Fruit fly (Drosophila melanogaster) Kc167 (cell line): Measurements from ENCODE around the gene CG11885.

Experiments used
- Myc ChIP-seq: fragments of >200 bp; optimal IDR thresholded peaks from 2 replicates; lab custom pipeline; 2017; ENCODE audit warnings: missing external identifiers
- Sin3A ChIP-seq: fragments of >200 bp; optimal IDR thresholded peaks from 2 replicates; lab custom pipeline; 2018; ENCODE audit warnings: missing external identifiers
- h ChIP-seq: fragments of >200 bp; optimal IDR thresholded peaks from 3 replicates; lab custom pipeline; 2018; ENCODE audit warnings: missing external identifiers
- insv ChIP-seq: fragments of >200 bp; optimal IDR thresholded peaks from 3 replicates; lab custom pipeline; 2018; ENCODE audit warnings: missing external identifiers
- psq ChIP-seq: fragments of >200 bp; optimal IDR thresholded peaks from 2 replicates; lab custom pipeline; 2017; ENCODE audit warnings: missing external identifiers
- ttk ChIP-seq: sonication (Bioruptor generic); optimal IDR thresholded peaks from 2 replicates; lab custom pipeline; 2017; ENCODE audit warnings: missing external identifiers

CG11885 gene

DNA sequence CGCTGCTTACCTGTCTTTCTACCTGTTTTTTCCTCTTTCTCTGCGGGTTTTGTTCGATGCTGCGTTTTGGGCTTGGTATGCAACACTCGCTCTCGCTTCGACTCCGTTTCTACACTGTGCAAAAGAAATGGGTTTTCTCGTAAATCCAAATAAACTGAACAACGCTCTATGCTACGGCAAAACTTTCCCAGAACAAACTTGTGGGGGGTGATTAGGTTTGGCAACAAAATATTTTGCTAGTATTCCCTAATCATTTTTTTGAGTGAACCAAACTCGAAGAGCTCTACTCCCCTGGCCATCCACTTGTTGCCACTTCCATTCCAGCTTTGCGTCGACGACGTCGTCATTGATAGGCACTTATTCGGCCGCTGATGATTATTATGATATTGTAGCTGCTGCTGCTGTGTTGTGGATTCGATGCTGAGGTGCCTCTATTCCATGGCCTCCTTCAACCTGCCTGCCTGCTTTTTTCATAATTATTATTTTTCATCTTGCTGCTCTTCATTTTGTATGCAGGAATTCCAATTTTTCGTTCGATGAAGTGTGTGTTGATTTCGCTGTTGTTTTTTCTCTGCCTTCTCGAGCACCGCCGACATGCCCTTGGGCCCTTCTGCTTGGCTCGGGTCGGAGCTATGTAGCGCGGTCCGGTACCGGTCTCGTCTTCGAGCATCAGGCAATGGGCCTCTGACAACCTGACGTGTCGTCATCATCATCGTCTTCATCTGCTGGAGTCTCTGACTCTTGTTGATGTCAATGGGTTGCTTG lies 20.9 kb upstream of the CG11885 start:
- TF ChIP-seq insv (no peak), h (lab: Kevin White, UChicago) (no peak), Sin3A (lab: Kevin White, UChicago) (no peak), ttk (lab: Kevin White, UChicago) (no peak), Myc (lab: Kevin White, UChicago) (no peak), psq (lab: Kevin White, UChicago) (no peak)

DNA sequence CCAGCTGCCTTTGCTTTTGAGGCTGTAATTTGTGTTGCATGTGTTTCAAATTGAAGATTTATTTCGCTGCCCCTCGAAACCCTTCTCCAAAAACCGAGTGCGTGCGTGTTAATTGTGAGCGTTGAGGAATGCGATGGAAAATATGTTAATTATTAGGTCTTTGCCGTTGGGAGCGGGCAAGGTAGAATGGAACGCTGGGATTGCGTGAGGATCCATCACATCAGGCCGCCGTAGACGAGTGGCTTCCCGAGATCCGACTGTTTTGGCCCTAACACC lies 20.1 kb upstream of the CG11885 start:
- TF ChIP-seq Myc (lab: Kevin White, UChicago) (no peak), psq (lab: Kevin White, UChicago) (no peak), Sin3A (lab: Kevin White, UChicago) (no peak), ttk (lab: Kevin White, UChicago) (no peak), insv (no peak), h (lab: Kevin White, UChicago) (no peak)

DNA sequence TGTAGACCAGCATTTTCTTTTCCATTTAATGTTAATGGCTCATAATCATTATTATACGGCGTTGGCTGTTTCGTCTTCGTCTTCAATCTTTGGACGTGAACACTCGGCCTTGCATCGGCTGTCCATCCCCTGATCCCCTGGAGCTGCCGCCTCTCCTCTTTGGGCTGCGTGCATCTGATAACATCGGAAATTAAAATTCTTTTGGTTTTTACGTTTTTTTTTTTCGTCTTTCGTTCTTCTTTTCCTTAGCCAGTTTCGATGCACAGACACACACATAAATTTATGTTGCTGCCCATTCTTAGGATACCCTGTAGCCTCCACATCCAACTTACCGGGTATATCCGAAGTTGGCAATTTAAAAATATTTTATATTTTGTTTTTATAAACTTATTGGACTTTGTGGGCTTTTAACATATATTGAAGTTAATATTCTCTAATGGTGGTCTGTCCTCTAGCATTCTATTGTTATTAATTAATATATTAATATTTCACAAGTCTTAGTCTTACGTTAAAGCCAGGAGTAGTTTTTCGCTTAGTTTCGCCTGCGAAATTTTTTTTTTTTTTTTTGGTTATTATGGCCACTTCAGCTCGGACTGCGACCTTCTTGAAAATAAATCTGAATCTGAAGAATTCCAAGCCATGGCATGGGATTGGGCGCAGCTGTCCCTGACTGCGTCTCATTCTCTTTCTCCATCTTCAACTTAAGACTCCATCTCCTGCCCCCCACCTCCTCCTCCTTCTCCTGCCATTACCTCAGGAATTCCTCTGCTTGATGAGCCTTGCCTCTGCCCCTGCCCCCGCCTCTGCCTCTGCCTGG lies 19.6 kb upstream of the CG11885 start:
- TF ChIP-seq insv (no peak), psq (lab: Kevin White, UChicago) (no peak), Myc (lab: Kevin White, UChicago) (no peak), Sin3A (lab: Kevin White, UChicago) (no peak), ttk (lab: Kevin White, UChicago) (no peak), h (lab: Kevin White, UChicago) (no peak)

DNA sequence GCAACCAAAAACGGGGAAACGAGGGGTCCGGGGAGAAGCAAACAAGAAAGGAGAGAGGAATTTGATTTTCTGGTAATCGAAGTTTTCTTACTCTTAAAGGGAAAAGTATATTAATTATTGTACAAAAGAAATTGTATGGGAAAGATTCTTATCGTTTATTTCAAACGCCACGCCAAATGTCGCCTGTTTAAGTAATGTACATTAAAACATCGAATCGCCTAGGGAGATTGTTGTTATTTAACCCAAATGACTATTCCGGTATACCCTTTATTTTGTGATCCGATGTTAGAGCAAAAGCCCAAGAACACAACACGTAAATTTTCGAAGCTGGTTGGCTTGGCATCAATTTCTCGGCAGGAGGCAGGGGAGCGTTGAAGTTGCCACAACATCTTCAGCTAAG lies 18.1 kb upstream of the CG11885 start:
- TF ChIP-seq Myc (lab: Kevin White, UChicago) (no peak), psq (lab: Kevin White, UChicago) (no peak), h (lab: Kevin White, UChicago) (no peak)

DNA sequence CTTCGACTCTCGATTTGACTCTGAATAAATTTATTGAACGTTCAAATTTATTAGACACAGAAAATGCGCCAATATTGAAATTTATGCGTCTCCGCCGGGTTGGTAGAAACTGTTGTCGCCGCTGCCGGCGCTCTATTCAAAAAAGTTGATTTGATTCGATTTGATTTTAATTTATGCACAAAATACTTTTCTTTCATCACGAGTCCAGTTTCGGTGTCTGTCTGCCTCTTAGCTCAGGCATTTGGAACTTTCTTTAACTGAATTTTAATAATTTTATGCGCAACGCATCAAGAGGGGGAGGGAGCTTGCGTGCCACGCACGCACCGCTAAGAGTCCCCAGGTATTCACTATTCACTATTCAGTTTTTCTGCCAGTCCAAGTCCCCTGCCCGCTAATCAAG lies 16.2 kb upstream of the CG11885 start:
- TF ChIP-seq Myc (lab: Kevin White, UChicago) (no peak), h (lab: Kevin White, UChicago) (no peak), insv (no peak), ttk (lab: Kevin White, UChicago) (no peak), psq (lab: Kevin White, UChicago) (no peak), Sin3A (lab: Kevin White, UChicago) (no peak)

DNA sequence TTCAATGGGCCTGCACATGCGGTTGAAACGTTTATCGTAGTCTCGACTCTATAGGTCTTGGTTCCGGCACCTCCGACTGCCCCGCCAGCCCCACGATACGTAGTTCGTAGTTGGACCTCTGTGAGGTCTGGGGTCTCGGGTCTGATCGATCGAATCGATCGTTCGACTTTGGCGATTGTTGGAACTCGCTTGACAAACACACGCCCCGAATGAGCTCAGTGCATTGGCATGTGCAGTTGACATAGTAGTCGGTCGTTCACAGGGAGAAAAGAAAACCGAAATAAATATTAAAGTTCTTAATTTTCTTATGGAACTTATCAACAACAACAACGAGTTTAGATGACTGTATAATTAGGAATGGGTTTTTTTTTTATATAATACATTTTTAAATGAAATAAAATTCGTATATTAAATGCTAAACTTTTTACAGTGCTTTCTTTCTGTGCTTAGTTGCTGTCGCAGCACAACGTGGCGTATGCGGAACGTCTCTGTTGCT lies 14.1 kb upstream of the CG11885 start:
- TF ChIP-seq Sin3A (lab: Kevin White, UChicago) (no peak), ttk (lab: Kevin White, UChicago) (no peak), insv (no peak), h (lab: Kevin White, UChicago) (no peak)

DNA sequence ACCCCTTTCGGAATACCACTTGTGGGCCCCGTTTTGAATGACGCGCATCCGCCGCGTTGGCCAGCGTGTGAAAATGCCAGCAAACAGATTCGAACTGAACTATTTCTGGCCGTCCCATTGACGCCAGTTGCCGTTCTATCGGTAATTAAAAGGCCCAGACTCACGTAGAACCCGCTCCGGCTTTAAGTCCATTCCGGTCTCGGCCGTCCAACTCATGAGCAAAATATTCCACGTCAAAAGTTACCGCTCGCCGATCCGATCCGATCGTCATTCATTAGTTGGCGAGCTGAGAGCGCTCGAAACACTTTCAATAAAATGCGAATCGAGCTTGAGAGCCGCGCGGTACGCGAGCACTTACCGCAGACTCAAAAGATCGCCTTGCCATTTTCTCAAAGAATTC lies 13.2 kb upstream of the CG11885 start:
- TF ChIP-seq insv (no peak), Myc (lab: Kevin White, UChicago) (no peak), ttk (lab: Kevin White, UChicago) (no peak), Sin3A (lab: Kevin White, UChicago) (no peak), h (lab: Kevin White, UChicago) (no peak), psq (lab: Kevin White, UChicago) (no peak)

DNA sequence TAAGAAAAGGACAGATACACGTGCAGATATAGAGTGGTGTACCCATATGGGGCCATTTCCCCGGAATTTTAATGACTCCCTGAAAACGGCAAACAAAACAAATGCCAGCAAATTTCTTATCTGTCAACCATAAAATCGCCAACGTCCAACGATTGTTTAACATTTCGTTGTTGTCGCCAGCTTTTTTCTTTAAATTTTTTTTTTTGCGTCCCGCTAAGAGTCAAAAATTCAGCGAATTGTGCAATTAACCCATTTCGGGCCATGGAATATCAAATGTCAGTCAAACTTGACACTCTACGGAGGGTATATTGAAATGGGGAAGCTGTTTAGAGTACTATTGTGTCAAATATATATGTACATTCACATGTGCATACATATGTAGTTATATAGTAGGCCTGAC lies 10.9 kb upstream of the CG11885 start:
- no peak for TF ChIP-seq h (lab: Kevin White, UChicago)
- no peak for TF ChIP-seq insv
- no peak for TF ChIP-seq psq (lab: Kevin White, UChicago)
- TF ChIP-seq Myc (lab: Kevin White, UChicago): no peak
- no peak for TF ChIP-seq ttk (lab: Kevin White, UChicago)
- no peak for TF ChIP-seq Sin3A (lab: Kevin White, UChicago)

DNA sequence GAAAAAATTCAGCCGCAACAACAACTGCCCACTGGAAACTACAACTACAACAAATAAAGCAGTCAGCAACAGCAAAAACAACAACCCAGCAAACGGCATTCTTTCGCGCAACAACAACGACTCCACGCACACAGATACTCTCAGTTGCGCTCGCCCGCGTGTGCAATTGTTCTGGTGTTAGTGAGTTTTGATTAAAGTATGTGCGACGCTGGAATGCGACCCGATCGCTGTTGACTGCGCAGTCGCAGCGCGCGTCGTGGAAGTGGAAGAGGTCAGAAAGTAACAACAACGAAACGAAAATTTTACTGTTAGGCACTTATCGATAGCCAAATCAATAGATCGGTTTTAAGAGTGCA lies 10.4 kb upstream of the CG11885 start:
- TF ChIP-seq h (lab: Kevin White, UChicago) (no peak), ttk (lab: Kevin White, UChicago) (no peak), insv (no peak), psq (lab: Kevin White, UChicago) (no peak), Sin3A (lab: Kevin White, UChicago) (no peak), Myc (lab: Kevin White, UChicago) (no peak)

DNA sequence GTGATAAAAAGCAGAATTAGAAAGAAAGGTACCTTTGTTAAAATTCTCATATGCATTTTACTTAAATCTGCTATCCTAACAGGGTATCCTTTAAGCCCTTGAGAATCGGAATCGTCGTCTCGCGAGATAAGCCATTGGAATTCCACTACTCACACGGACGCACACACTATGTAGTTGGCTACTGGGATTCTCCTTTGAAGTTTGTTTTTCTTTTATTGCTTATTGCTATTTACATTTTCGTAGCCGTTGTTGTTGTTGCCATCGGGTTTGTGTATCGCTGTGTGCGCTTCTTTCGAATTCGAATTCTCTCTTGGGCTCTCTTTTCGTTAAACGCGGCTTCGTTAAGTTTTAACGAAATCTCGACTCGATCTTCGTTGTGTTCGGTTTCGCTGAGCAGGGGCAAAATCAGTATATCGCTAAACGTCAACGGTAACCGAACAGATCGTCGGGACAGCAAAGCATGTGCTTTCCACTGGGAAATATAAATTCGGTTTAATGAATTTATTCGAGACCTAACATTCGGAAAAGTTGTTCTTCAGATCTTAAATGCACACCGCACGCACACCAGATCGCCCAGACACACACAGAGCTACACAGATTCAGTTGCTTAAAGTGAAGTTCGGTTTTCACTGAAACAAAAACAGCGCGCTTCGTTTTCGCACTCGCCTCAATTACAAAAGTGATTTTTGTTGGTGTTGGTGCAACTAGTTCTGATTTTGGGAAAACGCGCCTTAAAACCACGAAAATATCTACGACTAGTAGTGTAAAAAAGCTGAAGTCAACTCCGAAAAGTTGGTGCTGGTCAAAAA lies 9.8 kb upstream of the CG11885 start, which contains the start of gene ex:
ex (plus strand) TSS at position 408 of the 809 bp plus-strand sequence.
- TF ChIP-seq Myc (lab: Kevin White, UChicago): no peak
- no peak for TF ChIP-seq ttk (lab: Kevin White, UChicago)
- no peak for TF ChIP-seq insv

DNA sequence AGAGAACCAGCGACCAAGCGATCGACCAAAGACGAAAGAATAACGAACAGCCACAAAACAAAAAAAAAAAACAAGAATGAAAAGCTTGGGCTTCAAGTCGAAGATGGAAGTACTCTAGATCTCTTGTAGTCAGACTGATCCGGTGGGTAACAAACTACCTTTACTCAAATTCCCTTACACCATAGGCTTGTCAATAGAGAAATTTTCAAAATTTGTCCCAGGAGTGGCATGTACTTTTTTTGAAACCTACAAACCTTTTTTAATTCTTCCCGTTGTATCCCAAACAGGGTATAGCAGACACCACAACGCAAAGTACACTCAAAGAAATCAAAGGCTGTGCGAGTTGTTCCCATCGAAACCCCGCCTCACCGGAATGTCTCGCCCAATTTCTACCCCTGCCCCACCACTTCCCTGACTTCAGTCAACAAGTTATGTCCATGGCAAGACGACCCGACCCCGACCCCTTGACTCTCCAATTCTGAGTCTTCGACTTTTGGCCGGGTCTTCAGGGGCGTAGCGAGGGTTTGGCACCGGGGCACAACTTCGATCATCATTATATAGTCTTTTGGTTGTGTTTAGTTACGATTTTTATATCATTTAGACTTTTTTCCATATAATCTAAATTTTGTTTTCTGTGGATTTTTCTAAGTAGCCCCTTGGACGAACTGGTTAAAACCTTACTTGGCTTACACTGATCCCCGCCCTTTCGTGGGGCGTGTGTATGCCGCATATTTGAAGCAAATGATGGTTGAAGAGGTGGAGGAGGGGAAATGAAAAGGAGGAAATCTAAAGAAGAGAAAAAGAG lies 8.6 kb upstream of the CG11885 start:
- TF ChIP-seq Myc (lab: Kevin White, UChicago) (no peak), Sin3A (lab: Kevin White, UChicago) (no peak), insv (no peak), h (lab: Kevin White, UChicago) (no peak), psq (lab: Kevin White, UChicago) (no peak), ttk (lab: Kevin White, UChicago) (no peak)
